Fruit fly (Drosophila melanogaster) whole organism, wandering third instar larva: ENCODE results near the gene NijA.
A peak's percentile ranks its signal among the peaks of the same experiment; 100 is the strongest.

ENCODE experiments used
- Abd-B ChIP-seq: fragments of >200 bp; optimal IDR thresholded peaks from 2 replicates; lab custom pipeline; 2017; ENCODE audit warnings: missing biosample characterization, missing genetic modification characterization
- CG32264 ChIP-seq: fragments of 200-800 bp; sonication (Bioruptor generic); optimal IDR thresholded peaks from 2 replicates; lab custom pipeline; 2016; ENCODE audit warnings: missing biosample characterization, missing genetic modification characterization
- CG9705 ChIP-seq: fragments of 200-800 bp; sonication (Bioruptor generic); optimal IDR thresholded peaks from 2 replicates; lab custom pipeline; 2018; ENCODE audit warnings: missing biosample characterization, mild to moderate bottlenecking, missing genetic modification characterization
- CrebA ChIP-seq: fragments of 200-800 bp; sonication (Bioruptor generic); optimal IDR thresholded peaks from 2 replicates; lab custom pipeline; 2016; ENCODE audit warnings: missing biosample characterization, mild to moderate bottlenecking, missing genetic modification characterization, borderline replicate concordance
- Dfd ChIP-seq: fragments of >200 bp; optimal IDR thresholded peaks from 2 replicates; lab custom pipeline; 2017; ENCODE audit warnings: missing biosample characterization, missing genetic modification characterization
- Dif ChIP-seq: fragments of 200-275, 200-300 bp; sonication (Bioruptor generic); optimal IDR thresholded peaks from 2 replicates; lab custom pipeline; 2018; ENCODE audit warnings: missing biosample characterization, missing genetic modification characterization; ENCODE audit not compliant: partially characterized antibody
- GATAd ChIP-seq: sonication (Bioruptor generic); optimal IDR thresholded peaks from 2 replicates; lab custom pipeline; 2016; ENCODE audit warnings: missing biosample characterization, missing genetic modification characterization
- HLH106 ChIP-seq: fragments of 200-800 bp; optimal IDR thresholded peaks from 3 replicates; lab custom pipeline; 2019; ENCODE audit warnings: missing biosample characterization, mild to moderate bottlenecking, missing genetic modification characterization, moderate library complexity
- Hnf4 ChIP-seq: fragments of 200-800 bp; sonication (Bioruptor generic); optimal IDR thresholded peaks from 2 replicates; lab custom pipeline; 2016; ENCODE audit warnings: missing biosample characterization, mild to moderate bottlenecking, missing genetic modification characterization
- Hr78 ChIP-seq: fragments of >200 bp; optimal IDR thresholded peaks from 2 replicates; lab custom pipeline; 2017; ENCODE audit warnings: missing biosample characterization, missing genetic modification characterization
- Hr83 ChIP-seq: fragments of 200-300 bp; sonication (Bioruptor generic); optimal IDR thresholded peaks from 2 replicates; lab custom pipeline; 2016; ENCODE audit warnings: missing biosample characterization, mild to moderate bottlenecking, missing genetic modification characterization, moderate library complexity; ENCODE audit not compliant: poor library complexity, severe bottlenecking
- Jra ChIP-seq: sonication (Bioruptor generic); optimal IDR thresholded peaks from 2 replicates; lab custom pipeline; 2016; ENCODE audit warnings: missing biosample characterization, missing genetic modification characterization
- Mio ChIP-seq: sonication (Bioruptor generic); optimal IDR thresholded peaks from 2 replicates; lab custom pipeline; 2016; ENCODE audit warnings: missing biosample characterization, missing genetic modification characterization
- Myc ChIP-seq: fragments of >200 bp; optimal IDR thresholded peaks from 2 replicates; lab custom pipeline; 2017
- N ChIP-seq: fragments of >200 bp; optimal IDR thresholded peaks from 2 replicates; lab custom pipeline; 2018; ENCODE audit warnings: missing biosample characterization, missing external identifiers, missing genetic modification characterization
- OdsH ChIP-seq: fragments of 200-800 bp; sonication (Bioruptor generic); optimal IDR thresholded peaks from 2 replicates; lab custom pipeline; 2016; ENCODE audit warnings: missing biosample characterization, mild to moderate bottlenecking, missing genetic modification characterization
- Rel ChIP-seq, 2 experiments: fragments of 200-800 bp; sonication (Bioruptor generic) in 1 of 2; optimal IDR thresholded peaks; 2 replicates in 1 of 2; 3 replicates in 1 of 2; lab custom pipeline; 2016 to 2019; ENCODE audit warnings: mild to moderate bottlenecking in 2 of 2, missing biosample characterization in 2 of 2, missing genetic modification characterization in 2 of 2, moderate library complexity in 1 of 2
- Sp1 ChIP-seq: fragments of 200-800 bp; sonication (Bioruptor generic); optimal IDR thresholded peaks from 3 replicates; lab custom pipeline; 2019; ENCODE audit warnings: missing biosample characterization, mild to moderate bottlenecking, missing genetic modification characterization, moderate library complexity
- Vsx2 ChIP-seq: fragments of 200-300, 225-300 bp; sonication (Bioruptor generic); optimal IDR thresholded peaks from 2 replicates; lab custom pipeline; 2018; ENCODE audit warnings: missing biosample characterization, missing genetic modification characterization; ENCODE audit not compliant: partially characterized antibody
- br ChIP-seq: fragments of 200-800 bp; sonication (Bioruptor generic); optimal IDR thresholded peaks from 2 replicates; lab custom pipeline; 2016; ENCODE audit warnings: missing biosample characterization, missing genetic modification characterization
- brk ChIP-seq: fragments of 200-800 bp; sonication (Bioruptor generic); optimal IDR thresholded peaks from 2 replicates; lab custom pipeline; 2016; ENCODE audit warnings: missing biosample characterization, mild to moderate bottlenecking, missing genetic modification characterization
- dl ChIP-seq, 2 experiments: fragments of 175-275, 200-275 bp in 1 of 2; fragments of 200-275 bp in 1 of 2; sonication (Bioruptor generic); optimal IDR thresholded peaks; lab custom pipeline; 2018; ENCODE audit warnings: mild to moderate bottlenecking in 2 of 2, missing biosample characterization in 2 of 2, missing genetic modification characterization in 2 of 2, moderate library complexity in 2 of 2; ENCODE audit not compliant: partially characterized antibody in 2 of 2, insufficient read depth in 1 of 2
- dmrt93B ChIP-seq: fragments of 200-800 bp; sonication (Bioruptor generic); optimal IDR thresholded peaks from 2 replicates; lab custom pipeline; 2018; ENCODE audit warnings: missing biosample characterization, mild to moderate bottlenecking, missing genetic modification characterization
- dsf ChIP-seq: sonication (Bioruptor generic); optimal IDR thresholded peaks from 2 replicates; lab custom pipeline; 2016; ENCODE audit warnings: missing biosample characterization, missing genetic modification characterization, borderline replicate concordance
- ey ChIP-seq: fragments of 200-800 bp; sonication (Bioruptor generic); optimal IDR thresholded peaks from 2 replicates; lab custom pipeline; 2016; ENCODE audit warnings: missing biosample characterization, missing genetic modification characterization
- foxo ChIP-seq, 2 experiments: fragments of 200-800 bp; sonication (Bioruptor generic); optimal IDR thresholded peaks; 2 replicates in 1 of 2; 3 replicates in 1 of 2; lab custom pipeline; 2016 to 2017; ENCODE audit warnings: missing biosample characterization in 2 of 2, missing genetic modification characterization in 2 of 2
- fru ChIP-seq: fragments of 200-800 bp; sonication (Bioruptor generic); optimal IDR thresholded peaks from 3 replicates; lab custom pipeline; 2016; ENCODE audit warnings: missing biosample characterization, mild to moderate bottlenecking, missing genetic modification characterization
- h ChIP-seq: fragments of 200-800 bp; sonication (Bioruptor generic); optimal IDR thresholded peaks from 3 replicates; lab custom pipeline; 2016; ENCODE audit warnings: missing biosample characterization, mild to moderate bottlenecking, missing genetic modification characterization
- jim ChIP-seq: fragments of 175-275, 200-325 bp; sonication (Bioruptor generic); optimal IDR thresholded peaks from 2 replicates; lab custom pipeline; 2016; ENCODE audit warnings: missing biosample characterization, mild to moderate bottlenecking, missing genetic modification characterization
- lola ChIP-seq: fragments of >200 bp; optimal IDR thresholded peaks from 2 replicates; lab custom pipeline; 2017; ENCODE audit warnings: missing biosample characterization, missing genetic modification characterization
- pan ChIP-seq: fragments of >200 bp; optimal IDR thresholded peaks from 2 replicates; lab custom pipeline; 2017
- psq ChIP-seq: fragments of 200-800 bp; sonication (Bioruptor generic); optimal IDR thresholded peaks from 3 replicates; lab custom pipeline; 2017; ENCODE audit warnings: missing biosample characterization, mild to moderate bottlenecking, missing genetic modification characterization, moderate library complexity
- rgr ChIP-seq: fragments of 200-800 bp; sonication (Bioruptor generic); optimal IDR thresholded peaks from 3 replicates; lab custom pipeline; 2016; ENCODE audit warnings: missing biosample characterization, mild to moderate bottlenecking, missing genetic modification characterization
- sage ChIP-seq: fragments of 200-800 bp; sonication (Bioruptor generic); optimal IDR thresholded peaks from 2 replicates; lab custom pipeline; 2016; ENCODE audit warnings: missing biosample characterization, mild to moderate bottlenecking, missing genetic modification characterization
- sv ChIP-seq: fragments of 200-800 bp; sonication (Bioruptor generic); optimal IDR thresholded peaks from 3 replicates; lab custom pipeline; 2016; ENCODE audit warnings: missing biosample characterization, missing genetic modification characterization
- tai ChIP-seq: sonication (Bioruptor generic); optimal IDR thresholded peaks from 2 replicates; lab custom pipeline; 2016; ENCODE audit warnings: missing biosample characterization, missing genetic modification characterization
- usp ChIP-seq: fragments of >200 bp; optimal IDR thresholded peaks from 2 replicates; lab custom pipeline; 2017; ENCODE audit warnings: missing biosample characterization, missing genetic modification characterization
- woc ChIP-seq: sonication (Bioruptor generic); optimal IDR thresholded peaks from 2 replicates; lab custom pipeline; 2016; ENCODE audit warnings: missing biosample characterization, mild to moderate bottlenecking, missing genetic modification characterization

NijA gene

DNA sequence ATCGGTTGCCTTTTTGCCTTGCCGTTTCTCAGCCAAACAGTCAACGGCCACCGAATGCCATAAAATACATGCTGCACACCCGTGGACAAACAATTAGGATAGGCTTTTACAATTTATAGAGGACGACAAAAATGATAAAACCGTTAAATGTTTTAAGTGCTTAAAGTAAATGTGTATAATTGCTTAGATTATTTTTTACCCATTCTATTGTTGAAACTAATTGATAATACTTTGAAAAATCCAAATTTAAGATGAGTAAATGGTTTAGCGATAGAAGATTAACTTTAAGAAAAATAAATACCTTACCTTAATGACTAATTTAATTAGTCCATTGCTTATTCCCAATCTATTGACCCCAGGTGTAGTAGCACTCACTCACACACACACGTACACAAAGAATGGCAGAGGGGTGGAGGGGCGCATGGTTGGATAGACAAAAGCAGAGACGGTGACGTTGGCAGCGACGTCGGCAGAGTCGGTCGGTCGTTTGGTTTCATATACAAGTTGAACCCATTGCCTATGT lies 18.1 kb downstream of the NijA start:
- no peak for TF ChIP-seq pan (lab: Kevin White, UChicago)
- peak; percentile 65 for TF ChIP-seq CG32264
- TF ChIP-seq sage (GFP tag; lab: Kevin White, UChicago), result no peak
- peak; percentile 81 for TF ChIP-seq rgr (GFP tag; lab: Kevin White, UChicago)
- TF ChIP-seq Jra, result peak; percentile 82
- peak; percentile 69 for TF ChIP-seq tai
- peak; percentile 92 for TF ChIP-seq Sp1 (GFP tag; lab: Kevin White, UChicago)
- no peak for TF ChIP-seq N (GFP tag; lab: Kevin White, UChicago)
- peak; percentile 85 for TF ChIP-seq sv (GFP tag; lab: Kevin White, UChicago)
- TF ChIP-seq psq (GFP tag; lab: Kevin White, UChicago), result peak; percentile 82
- no peak for TF ChIP-seq dl (GFP tag; optimal IDR thresholded peaks at IDR 0.05; lab: Kevin White, UChicago; ENCODE audit: insufficient read depth in 1 of 2, partially characterized antibody in 2 of 2)
- no peak for TF ChIP-seq Dif (GFP tag; lab: Kevin White, UChicago)
- TF ChIP-seq woc (GFP tag; lab: Kevin White, UChicago), result peak; percentile 84
- TF ChIP-seq Hnf4 (GFP tag; lab: Kevin White, UChicago), result peak; percentile 74
- no peak for TF ChIP-seq Abd-B
- TF ChIP-seq brk (GFP tag; lab: Kevin White, UChicago), result peak; percentile 54
- peak; percentile 96 for TF ChIP-seq br
- TF ChIP-seq Dfd, result peak; percentile 74
- TF ChIP-seq lola (GFP tag; lab: Kevin White, UChicago), result no peak
- peak; percentile 90 for TF ChIP-seq HLH106
- no peak for TF ChIP-seq Vsx2 (GFP tag; lab: Kevin White, UChicago)
- peak; percentile 68 for TF ChIP-seq Mio (GFP tag; lab: Kevin White, UChicago)
- TF ChIP-seq Hr78 (GFP tag; lab: Kevin White, UChicago), result no peak
- peak; percentile 71 for TF ChIP-seq dmrt93B
- TF ChIP-seq h (GFP tag; lab: Kevin White, UChicago), result peak; percentile 91
- TF ChIP-seq ey (GFP tag; lab: Kevin White, UChicago), result peak; percentile 86
- no peak for TF ChIP-seq GATAd (GFP tag; lab: Kevin White, UChicago)
- TF ChIP-seq usp, result no peak
- peak; percentile 94 for TF ChIP-seq fru (GFP tag; lab: Kevin White, UChicago)
- TF ChIP-seq foxo (GFP tag; optimal IDR thresholded peaks at IDR 0.05; lab: Kevin White, UChicago), result peak in 1 of 2 experiments; percentile 93
- TF ChIP-seq Myc, result no peak
- peak; percentile 51 for TF ChIP-seq CrebA (GFP tag; lab: Kevin White, UChicago)
- TF ChIP-seq dsf (GFP tag; lab: Kevin White, UChicago), result no peak
- TF ChIP-seq Hr83 (GFP tag; lab: Kevin White, UChicago), result no peak
- TF ChIP-seq Rel (GFP tag; optimal IDR thresholded peaks at IDR 0.05; lab: Kevin White, UChicago), result peak; percentile 16
- peak; percentile 53 for TF ChIP-seq Rel (tag; optimal IDR thresholded peaks at IDR 0.05; lab: Kevin White, UChicago)
- peak; percentile 42 for TF ChIP-seq jim
- peak; percentile 66 for TF ChIP-seq CG9705
- peak; percentile 86 for TF ChIP-seq OdsH (GFP tag; lab: Kevin White, UChicago)

- TF ChIP-seq psq (GFP tag; lab: Kevin White, UChicago) (peak; percentile 66), Rel (GFP tag; optimal IDR thresholded peaks at IDR 0.05; lab: Kevin White, UChicago) (no peak), Rel (tag; optimal IDR thresholded peaks at IDR 0.05; lab: Kevin White, UChicago) (peak; percentile 7), woc (GFP tag; lab: Kevin White, UChicago) (no peak)
Measured at dm6 chr3L:10677816-10678215, 18.9 kb downstream of the NijA start.
